Worm (Caenorhabditis elegans) whole organism, L3 larva: ENCODE results near the gene madd-2.

Source experiments
- ceh-28 ChIP-seq: fragments of 150-350 bp; optimal IDR thresholded peaks from 2 replicates; lab custom pipeline; 2014; ENCODE audit warnings: missing biosample characterization, missing genetic modification reagents, missing genetic modification characterization
- elt-3 ChIP-seq, 3 experiments: fragments of 150-350 bp in 1 of 3; sonication (generic microtip) in 2 of 3; optimal IDR thresholded peaks; 2 replicates in 2 of 3; 4 replicates in 1 of 3; lab custom pipeline; 2014 to 2017; ENCODE audit warnings: missing biosample characterization in 3 of 3, missing genetic modification characterization in 3 of 3
- fos-1 ChIP-seq: fragments of 150-350 bp; optimal IDR thresholded peaks from 2 replicates; lab custom pipeline; 2014; ENCODE audit warnings: missing biosample characterization, missing genetic modification characterization
- jun-1 ChIP-seq: fragments of 150-350 bp; optimal IDR thresholded peaks from 2 replicates; lab custom pipeline; 2014; ENCODE audit warnings: missing biosample characterization, missing genetic modification reagents, missing genetic modification characterization
- lin-15B ChIP-seq: fragments of 150-350 bp; optimal IDR thresholded peaks from 2 replicates; lab custom pipeline; 2014; ENCODE audit warnings: missing biosample characterization, missing genetic modification characterization
- sea-2 ChIP-seq: fragments of 150-350 bp; sonication (generic microtip); optimal IDR thresholded peaks from 4 replicates; lab custom pipeline; 2014; ENCODE audit warnings: missing biosample characterization, missing genetic modification reagents, missing genetic modification characterization
- snpc-4 ChIP-seq: fragments of 150-350 bp; optimal IDR thresholded peaks from 2 replicates; lab custom pipeline; 2014; ENCODE audit warnings: missing biosample characterization, missing genetic modification characterization

- TF ChIP-seq jun-1 (tag; lab: Kevin White, UChicago) (no peak), sea-2 (GFP tag; lab: Kevin White, UChicago) (no peak), fos-1 (no peak), lin-15B (tag; lab: Kevin White, UChicago) (no peak), elt-3 (tag; optimal IDR thresholded peaks at IDR 0.05; lab: Kevin White, UChicago) (no peak), snpc-4 (tag; lab: Kevin White, UChicago) (no peak), ceh-28 (no peak)
Observed at ce11 chrV:1179279-1179678, 56.0 kb downstream of the madd-2 start, which contains the start of gene F25A2.1.
